Worm (Caenorhabditis elegans) whole organism, L4 larva: ENCODE results near the gene sru-24.

Experiments used
- F26F4.8 ChIP-seq: fragments of 200-800 bp; sonication (Bioruptor generic); conservative IDR thresholded peaks from 2 replicates; pipeline ENCODE4 v1.3.6; 2022; ENCODE audit warnings: missing genetic modification characterization, missing compliant biosample characterization
- F37D6.2 ChIP-seq: sonication (generic microtip); optimal IDR thresholded peaks from 2 replicates; lab custom pipeline; 2016; ENCODE audit warnings: mild to moderate bottlenecking, missing genetic modification characterization, missing compliant biosample characterization
- F44E2.7 ChIP-seq: fragments of 200-800 bp; sonication (Bioruptor generic); IDR thresholded peaks from 2 replicates; pipeline ENCODE4 v2.1.2; 2022; ENCODE audit warnings: missing genetic modification characterization, missing compliant biosample characterization
- F49E8.2 ChIP-seq: sonication (generic microtip); optimal IDR thresholded peaks from 2 replicates; lab custom pipeline; 2016; ENCODE audit warnings: missing compliant biosample characterization, mild to moderate bottlenecking, missing genetic modification characterization, borderline replicate concordance
- R02D3.7 ChIP-seq: fragments of 150-350 bp; sonication (generic microtip); optimal IDR thresholded peaks from 3 replicates; lab custom pipeline; 2014; ENCODE audit warnings: missing biosample characterization, missing genetic modification characterization
- T20F7.1 ChIP-seq: fragments of 200-800 bp; sonication (Bioruptor generic); optimal IDR thresholded peaks from 2 replicates; lab custom pipeline; 2018; ENCODE audit warnings: mild to moderate bottlenecking, missing genetic modification characterization, missing compliant biosample characterization
- T26A8.4 ChIP-seq: fragments of 200-800 bp; sonication (Bioruptor generic); IDR thresholded peaks from 2 replicates; pipeline ENCODE4 v1.3.6; 2022; ENCODE audit warnings: missing genetic modification characterization, missing compliant biosample characterization
- Y105C5A.15 ChIP-seq: fragments of 200-800 bp; sonication (Bioruptor generic); IDR thresholded peaks from 2 replicates; pipeline ENCODE4 v1.3.6; 2022; ENCODE audit warnings: missing genetic modification characterization, missing compliant biosample characterization
- Y48G9A.11 ChIP-seq: fragments of 200-800 bp; sonication (Bioruptor generic); IDR thresholded peaks from 2 replicates; pipeline ENCODE4 v1.3.6; 2022; ENCODE audit warnings: missing genetic modification reagents, missing genetic modification characterization, missing compliant biosample characterization
- Y5F2A.4 ChIP-seq: fragments of 200-800 bp; sonication (Bioruptor generic); optimal IDR thresholded peaks from 2 replicates; lab custom pipeline; 2018; ENCODE audit warnings: mild to moderate bottlenecking, missing genetic modification characterization, missing compliant biosample characterization
- aha-1 ChIP-seq: fragments of 150-350 bp; peaks from one replicate; lab custom pipeline; 2014; ENCODE audit warnings: missing biosample characterization, missing genetic modification characterization
- aly-2 ChIP-seq: sonication (generic microtip); optimal IDR thresholded peaks from 2 replicates; lab custom pipeline; 2018; ENCODE audit warnings: missing biosample characterization, missing genetic modification characterization
- ama-1 ChIP-seq: fragments of 150-350 bp; optimal IDR thresholded peaks from 2 replicates; lab custom pipeline; 2014; ENCODE audit warnings: inconsistent platforms, mixed read lengths
- arid-1 ChIP-seq: fragments of 200-800 bp; sonication (Bioruptor generic); conservative IDR thresholded peaks from 2 replicates; pipeline ENCODE4 v1.3.6; 2022; ENCODE audit warnings: missing genetic modification reagents, missing genetic modification characterization, missing compliant biosample characterization
- ceh-32 ChIP-seq: sonication (generic microtip); optimal IDR thresholded peaks from 2 replicates; lab custom pipeline; 2016; ENCODE audit warnings: mild to moderate bottlenecking, missing genetic modification characterization, missing compliant biosample characterization; ENCODE audit not compliant: poor library complexity
- ceh-62 ChIP-seq: sonication (generic microtip); optimal IDR thresholded peaks from 2 replicates; lab custom pipeline; 2017; ENCODE audit warnings: missing biosample characterization, missing genetic modification characterization
- ceh-82 ChIP-seq: sonication (generic microtip); optimal IDR thresholded peaks from 2 replicates; lab custom pipeline; 2017; ENCODE audit warnings: missing biosample characterization, missing genetic modification characterization
- ces-1 ChIP-seq: fragments of 150-350 bp; sonication (generic microtip); optimal IDR thresholded peaks from 4 replicates; lab custom pipeline; 2014; ENCODE audit warnings: missing biosample characterization, missing genetic modification reagents, missing genetic modification characterization
- ctbp-1 ChIP-seq: fragments of 200-800 bp; sonication (Bioruptor generic); IDR thresholded peaks from 2 replicates; pipeline ENCODE4 v1.3.6; 2022; ENCODE audit warnings: missing genetic modification reagents, missing genetic modification characterization, missing compliant biosample characterization
- dmd-6 ChIP-seq: fragments of 200-800 bp; sonication (Bioruptor generic); IDR thresholded peaks from 2 replicates; pipeline ENCODE4 v1.3.6; 2022; ENCODE audit warnings: missing genetic modification reagents, missing genetic modification characterization, missing compliant biosample characterization
- dmd-8 ChIP-seq: fragments of 200-800 bp; sonication (Bioruptor generic); IDR thresholded peaks from 2 replicates; pipeline ENCODE4 v1.3.6; 2022; ENCODE audit warnings: missing genetic modification characterization, missing compliant biosample characterization
- dmd-9 ChIP-seq: fragments of 200-800 bp; sonication (Bioruptor generic); IDR thresholded peaks from 2 replicates; pipeline ENCODE4 v1.3.6; 2022; ENCODE audit warnings: missing genetic modification reagents, missing genetic modification characterization, missing compliant biosample characterization
- duxl-1 ChIP-seq: sonication (generic microtip); optimal IDR thresholded peaks from 2 replicates; lab custom pipeline; 2016; ENCODE audit warnings: mild to moderate bottlenecking, missing genetic modification characterization, moderate library complexity, missing compliant biosample characterization; ENCODE audit not compliant: poor library complexity
- hif-1 ChIP-seq, 2 experiments: sonication (generic microtip); optimal IDR thresholded peaks; 2 replicates each; lab custom pipeline; 2016 to 2017; ENCODE audit warnings: missing compliant biosample characterization in 2 of 2, missing genetic modification characterization in 2 of 2, missing genetic modification reagents in 2 of 2, missing genotype in 2 of 2, mild to moderate bottlenecking in 1 of 2
- hlh-11 ChIP-seq: fragments of 200-800 bp; sonication (Bioruptor generic); optimal IDR thresholded peaks from 2 replicates; lab custom pipeline; 2018; ENCODE audit warnings: mild to moderate bottlenecking, missing genetic modification characterization, missing compliant biosample characterization
- hlh-30 ChIP-seq: sonication (generic microtip); optimal IDR thresholded peaks from 2 replicates; lab custom pipeline; 2017; ENCODE audit warnings: antibody characterized with exemption, mild to moderate bottlenecking, missing genetic modification characterization, missing compliant biosample characterization; ENCODE audit not compliant: insufficient read depth
- hmg-1.1 ChIP-seq: fragments of 200-800 bp; sonication (Bioruptor generic); IDR thresholded peaks from 2 replicates; pipeline ENCODE4 v1.3.6; 2022; ENCODE audit warnings: missing genetic modification reagents, missing genetic modification characterization, missing compliant biosample characterization
- lim-7 ChIP-seq: fragments of 200-800 bp; sonication (Bioruptor generic); IDR thresholded peaks from 2 replicates; pipeline ENCODE4 v1.3.6; 2022; ENCODE audit warnings: missing genetic modification characterization, missing compliant biosample characterization
- mdl-1 ChIP-seq, 2 experiments: fragments of 150-350 bp in 1 of 2; sonication (generic microtip) in 1 of 2; optimal IDR thresholded peaks; 2 replicates each; lab custom pipeline; 2014 to 2017; ENCODE audit warnings: missing biosample characterization in 2 of 2, missing genetic modification characterization in 2 of 2
- mdt-29 ChIP-seq: fragments of 200-800 bp; sonication (Bioruptor generic); IDR thresholded peaks from 2 replicates; pipeline ENCODE4 v1.3.6; 2022; ENCODE audit warnings: missing genetic modification reagents, missing genetic modification characterization, missing compliant biosample characterization
- mxl-3 ChIP-seq: fragments of 200-800 bp; sonication (Bioruptor generic); optimal IDR thresholded peaks from 2 replicates; lab custom pipeline; 2018; ENCODE audit warnings: mild to moderate bottlenecking, missing genetic modification characterization, missing compliant biosample characterization
- nhr-102 ChIP-seq: sonication (generic microtip); optimal IDR thresholded peaks from 2 replicates; lab custom pipeline; 2016; ENCODE audit warnings: mild to moderate bottlenecking, missing genetic modification characterization, moderate library complexity, missing compliant biosample characterization
- nhr-11 ChIP-seq: fragments of 150-350 bp; optimal IDR thresholded peaks from 2 replicates; lab custom pipeline; 2014; ENCODE audit warnings: missing biosample characterization, missing genetic modification characterization
- nhr-237 ChIP-seq: sonication (generic microtip); optimal IDR thresholded peaks from 2 replicates; lab custom pipeline; 2017; ENCODE audit warnings: missing biosample characterization, missing genetic modification characterization
- nhr-28 ChIP-seq: fragments of 150-350 bp; optimal IDR thresholded peaks from 2 replicates; lab custom pipeline; 2014; ENCODE audit warnings: missing biosample characterization, missing genetic modification characterization
- nhr-41 ChIP-seq: fragments of 200-800 bp; sonication (Bioruptor generic); IDR thresholded peaks from 2 replicates; pipeline ENCODE4 v1.3.6; 2022; ENCODE audit warnings: missing genetic modification reagents, missing genetic modification characterization, missing compliant biosample characterization
- nhr-42 ChIP-seq: fragments of 200-800 bp; sonication (Bioruptor generic); IDR thresholded peaks from 2 replicates; pipeline ENCODE4 v1.3.6; 2022; ENCODE audit warnings: missing genetic modification characterization, missing compliant biosample characterization
- nhr-76 ChIP-seq: fragments of 150-350 bp; optimal IDR thresholded peaks from 2 replicates; lab custom pipeline; 2014; ENCODE audit warnings: missing biosample characterization, missing genetic modification characterization
- nhr-77 ChIP-seq: fragments of 150-350 bp; optimal IDR thresholded peaks from 2 replicates; lab custom pipeline; 2014; ENCODE audit warnings: missing biosample characterization, missing genetic modification characterization
- saeg-2 ChIP-seq: fragments of 200-800 bp; sonication (Bioruptor generic); IDR thresholded peaks from 2 replicates; pipeline ENCODE4 v1.3.6; 2022; ENCODE audit warnings: missing genetic modification reagents, missing genetic modification characterization, missing compliant biosample characterization
- sdz-12 ChIP-seq: fragments of 200-800 bp; sonication (Bioruptor generic); optimal IDR thresholded peaks from 2 replicates; lab custom pipeline; 2018; ENCODE audit warnings: mild to moderate bottlenecking, missing genetic modification characterization, missing compliant biosample characterization
- skn-1 ChIP-seq: fragments of 150-350 bp; optimal IDR thresholded peaks from 2 replicates; lab custom pipeline; 2014; ENCODE audit warnings: missing biosample characterization, missing genetic modification characterization
- snpc-1.2 ChIP-seq: fragments of 200-800 bp; sonication (Bioruptor generic); IDR thresholded peaks from 2 replicates; pipeline ENCODE4 v1.3.6; 2022; ENCODE audit warnings: missing genetic modification reagents, missing genetic modification characterization, missing compliant biosample characterization
- spr-1 ChIP-seq: sonication (generic microtip); optimal IDR thresholded peaks from 2 replicates; lab custom pipeline; 2016; ENCODE audit warnings: mild to moderate bottlenecking, missing genetic modification characterization, missing compliant biosample characterization
- tag-97 ChIP-seq: fragments of 200-800 bp; sonication (Bioruptor generic); IDR thresholded peaks from 2 replicates; pipeline ENCODE4 v1.3.6; 2022; ENCODE audit warnings: missing genetic modification characterization, missing compliant biosample characterization
- zag-1 ChIP-seq: fragments of 150-350 bp; optimal IDR thresholded peaks from 2 replicates; lab custom pipeline; 2014; ENCODE audit warnings: missing biosample characterization, missing genetic modification characterization
- zip-2 ChIP-seq: fragments of 150-350 bp; optimal IDR thresholded peaks from 2 replicates; lab custom pipeline; 2014; ENCODE audit warnings: missing biosample characterization, missing genetic modification characterization
- ztf-11 ChIP-seq: fragments of 150-350 bp; optimal IDR thresholded peaks from 2 replicates; lab custom pipeline; 2014; ENCODE audit warnings: missing biosample characterization, missing genetic modification characterization

The sru-24 gene

DNA sequence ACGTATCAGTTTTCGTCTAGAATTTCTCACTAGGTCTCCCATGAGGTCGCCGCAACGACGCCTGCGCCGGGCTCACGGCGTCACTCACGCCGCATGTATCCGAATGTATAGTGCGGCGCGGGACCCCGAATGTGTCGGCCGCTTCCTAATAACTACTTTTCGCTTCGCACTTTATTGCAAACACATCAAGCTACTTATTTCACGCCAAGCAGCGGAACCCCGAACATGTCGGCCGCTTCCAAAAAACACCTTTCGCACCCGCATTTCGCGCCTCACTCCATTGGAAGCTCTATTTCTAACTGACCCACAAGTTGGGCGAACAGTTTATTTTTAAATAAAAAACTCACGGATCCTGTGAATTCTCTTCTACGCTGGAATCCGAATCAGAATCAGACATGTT lies 4.8 kb upstream of the sru-24 start:
- TF ChIP-seq T20F7.1 (GFP tag; lab: Kevin White, UChicago) (no peak), T26A8.4 (GFP tag; lab: Robert Waterston, UW) (no peak), hlh-11 (tag; lab: Kevin White, UChicago) (no peak), R02D3.7 (tag; lab: Kevin White, UChicago) (no peak), Y105C5A.15 (no peak), ztf-11 (tag; lab: Kevin White, UChicago) (no peak), hif-1 (tag; optimal IDR thresholded peaks at IDR 0.05; lab: Kevin White, UChicago) (no peak), arid-1 (GFP tag; lab: Robert Waterston, UW) (no peak), ceh-82 (tag; lab: Kevin White, UChicago) (no peak), dmd-9 (GFP tag; lab: Robert Waterston, UW) (no peak), dmd-6 (GFP tag; lab: Robert Waterston, UW) (no peak), F44E2.7 (GFP tag; lab: Robert Waterston, UW) (no peak), mxl-3 (GFP tag; lab: Kevin White, UChicago) (no peak), tag-97 (no peak), ama-1 (lab: Kevin White, UChicago) (no peak), zip-2 (tag; lab: Kevin White, UChicago) (no peak), mdl-1 (tag; optimal IDR thresholded peaks at IDR 0.05; lab: Kevin White, UChicago) (no peak), zag-1 (tag; lab: Kevin White, UChicago) (no peak)

DNA sequence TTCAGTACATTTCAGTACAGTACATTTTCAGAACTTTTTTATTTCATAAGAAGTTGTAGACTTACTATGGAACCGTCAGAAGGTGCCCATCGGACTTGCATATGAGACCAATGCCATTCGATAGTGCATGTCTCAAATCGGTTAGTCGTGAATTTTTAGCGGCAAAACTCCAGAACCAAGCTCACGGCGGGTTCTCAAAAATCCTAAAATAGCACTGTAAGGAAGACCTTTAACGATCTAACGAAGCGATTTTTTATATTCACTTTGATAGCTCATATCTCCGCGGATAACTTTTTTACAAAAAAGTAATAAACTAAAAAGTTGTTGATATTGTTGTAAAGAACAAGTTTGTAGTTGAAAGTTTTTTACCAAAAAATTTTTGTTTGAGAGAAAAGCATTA lies 3.0 kb upstream of the sru-24 start, which contains the start of gene sru-25:
sru-25 (minus strand) TSS at position 101 of the 400 bp plus-strand sequence.
- no peak for TF ChIP-seq nhr-76 (tag; lab: Kevin White, UChicago)
- no peak for TF ChIP-seq nhr-41 (GFP tag; lab: Robert Waterston, UW)
- TF ChIP-seq Y5F2A.4 (GFP tag; lab: Kevin White, UChicago), result no peak
- TF ChIP-seq saeg-2 (GFP tag; lab: Robert Waterston, UW), result no peak
- no peak for TF ChIP-seq nhr-237
- TF ChIP-seq nhr-102 (tag; lab: Kevin White, UChicago), result no peak
- no peak for TF ChIP-seq ces-1
- no peak for TF ChIP-seq aly-2 (tag; lab: Kevin White, UChicago)
- TF ChIP-seq snpc-1.2 (GFP tag; lab: Robert Waterston, UW), result no peak
- no peak for TF ChIP-seq dmd-8 (GFP tag; lab: Robert Waterston, UW)
- TF ChIP-seq F49E8.2 (tag; lab: Kevin White, UChicago), result no peak
- no peak for TF ChIP-seq sdz-12 (GFP tag; lab: Kevin White, UChicago)
- TF ChIP-seq Y48G9A.11 (GFP tag; lab: Robert Waterston, UW), result no peak
- no peak for TF ChIP-seq Y105C5A.15
- TF ChIP-seq nhr-11 (tag; lab: Kevin White, UChicago), result no peak
- no peak for TF ChIP-seq skn-1 (tag; lab: Kevin White, UChicago)
- TF ChIP-seq ceh-32 (tag; lab: Kevin White, UChicago), result no peak
- TF ChIP-seq, all 104 proteins: peak for 0

DNA sequence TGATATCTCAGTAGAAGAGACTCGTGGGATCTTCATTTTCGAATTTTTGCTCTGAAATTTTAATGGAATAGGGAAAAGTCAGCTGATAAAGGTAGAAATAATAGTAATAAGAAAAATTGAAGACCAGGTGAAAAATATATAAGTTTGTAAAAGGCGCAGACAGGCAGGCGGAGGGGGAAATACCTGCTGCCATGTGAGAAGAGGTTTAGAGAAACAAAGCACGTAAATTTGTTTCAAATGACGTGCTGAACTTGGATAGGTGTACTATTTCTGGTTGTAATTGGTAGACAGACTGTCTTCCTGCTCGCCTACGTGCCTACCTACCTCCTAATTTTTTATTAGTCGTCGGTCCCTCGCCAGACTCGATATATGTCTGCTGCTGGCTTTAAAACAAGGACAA lies 3.8 kb downstream of the sru-24 start, which contains the start of gene nhr-180:
nhr-180 (minus strand) TSS at position 52 of the 400 bp plus-strand sequence.
- TF ChIP-seq dmd-6 (GFP tag; lab: Robert Waterston, UW) (peak; percentile 61; the same call in 1 of the 2 replicates), arid-1 (GFP tag; lab: Robert Waterston, UW) (no peak), Y105C5A.15 (no peak), nhr-77 (peak; percentile 6), mdt-29 (no peak), F49E8.2 (tag; lab: Kevin White, UChicago) (no peak), nhr-28 (tag; lab: Kevin White, UChicago) (peak; percentile 39), hif-1 (tag; optimal IDR thresholded peaks at IDR 0.05; lab: Kevin White, UChicago) (no peak), mxl-3 (GFP tag; lab: Kevin White, UChicago) (peak; percentile 33), F37D6.2 (tag; lab: Kevin White, UChicago) (no peak), ceh-82 (tag; lab: Kevin White, UChicago) (no peak), hlh-30 (tag; lab: Kevin White, UChicago) (peak; percentile 69), lim-7 (GFP tag; lab: Robert Waterston, UW) (no peak), nhr-42 (GFP tag; lab: Robert Waterston, UW) (no peak), T20F7.1 (GFP tag; lab: Kevin White, UChicago) (no peak), nhr-76 (tag; lab: Kevin White, UChicago) (no peak), spr-1 (tag; lab: Kevin White, UChicago) (no peak), duxl-1 (peak; percentile 58), ztf-11 (tag; lab: Kevin White, UChicago) (no peak), mdl-1 (tag; optimal IDR thresholded peaks at IDR 0.05; lab: Kevin White, UChicago) (peak; percentile 37 to 74), ctbp-1 (no peak), ceh-62 (tag; lab: Kevin White, UChicago) (no peak), hmg-1.1 (GFP tag; lab: Robert Waterston, UW) (0 out of 2 replicates have a peak, but pooled peaks have one; percentile 12), F26F4.8 (GFP tag; lab: Robert Waterston, UW) (no peak), aha-1 (tag; lab: Kevin White, UChicago) (peak; percentile 13)
